Worm (Caenorhabditis elegans) whole organism, L3 larva: ENCODE data around the gene Y39B6A.7.

Source experiments
- elt-2 ChIP-seq: sonication (generic microtip); optimal IDR thresholded peaks from 2 replicates; lab custom pipeline; 2016; ENCODE audit warnings: missing genetic modification reagents, mild to moderate bottlenecking, missing genetic modification characterization, missing compliant biosample characterization
- mdl-1 ChIP-seq: fragments of 150-350 bp; optimal IDR thresholded peaks from 2 replicates; lab custom pipeline; 2014; ENCODE audit warnings: missing biosample characterization, missing genetic modification characterization
- nhr-11 ChIP-seq: fragments of 150-350 bp; optimal IDR thresholded peaks from 2 replicates; lab custom pipeline; 2014; ENCODE audit warnings: missing biosample characterization, missing genetic modification characterization
- nhr-76 ChIP-seq: fragments of 150-350 bp; sonication (generic microtip); optimal IDR thresholded peaks from 5 replicates; lab custom pipeline; 2014; ENCODE audit warnings: missing biosample characterization, missing genetic modification characterization
- pha-4 ChIP-seq: fragments of 150-350 bp; optimal IDR thresholded peaks from 2 replicates; lab custom pipeline; 2014; ENCODE audit warnings: missing biosample characterization, missing genetic modification reagents, missing genetic modification characterization
- unc-39 ChIP-seq: sonication (generic microtip); optimal IDR thresholded peaks from 4 replicates; lab custom pipeline; 2017; ENCODE audit warnings: missing biosample characterization, missing genetic modification characterization
- unc-62 ChIP-seq: fragments of 150-350 bp; sonication (generic microtip); optimal IDR thresholded peaks from 4 replicates; lab custom pipeline; 2014; ENCODE audit warnings: missing biosample characterization, missing genetic modification reagents, missing genetic modification characterization
- ztf-4 ChIP-seq: fragments of 150-350 bp; optimal IDR thresholded peaks from 2 replicates; lab custom pipeline; 2014; ENCODE audit warnings: missing biosample characterization, missing genetic modification characterization

- no peak for TF ChIP-seq nhr-11 (tag; lab: Kevin White, UChicago)
- TF ChIP-seq mdl-1 (tag; lab: Kevin White, UChicago), result no peak
- no peak for TF ChIP-seq elt-2 (tag; lab: Kevin White, UChicago)
- no peak for TF ChIP-seq unc-62 (GFP tag; lab: Kevin White, UChicago)
- no peak for TF ChIP-seq unc-39
- no peak for TF ChIP-seq nhr-76 (tag; lab: Kevin White, UChicago)
- TF ChIP-seq pha-4 (tag; lab: Kevin White, UChicago), result no peak
- no peak for TF ChIP-seq ztf-4
Observed at ce11 chrV:19181684-19182083, 32.7 kb upstream of the Y39B6A.7 start.
